Worm (Caenorhabditis elegans) whole organism, L4 larva: ENCODE measurements around the gene srt-6.

Experiments
- D1046.2 ChIP-seq: fragments of 200-800 bp; sonication (Bioruptor generic); IDR thresholded peaks from 2 replicates; pipeline ENCODE4 v1.3.6; 2022; ENCODE audit warnings: missing genetic modification characterization, missing compliant biosample characterization
- F37D6.2 ChIP-seq: sonication (generic microtip); optimal IDR thresholded peaks from 2 replicates; lab custom pipeline; 2016; ENCODE audit warnings: mild to moderate bottlenecking, missing genetic modification characterization, missing compliant biosample characterization
- T20F7.1 ChIP-seq: fragments of 200-800 bp; sonication (Bioruptor generic); optimal IDR thresholded peaks from 2 replicates; lab custom pipeline; 2018; ENCODE audit warnings: mild to moderate bottlenecking, missing genetic modification characterization, missing compliant biosample characterization
- Y48G9A.11 ChIP-seq: fragments of 200-800 bp; sonication (Bioruptor generic); IDR thresholded peaks from 2 replicates; pipeline ENCODE4 v1.3.6; 2022; ENCODE audit warnings: missing genetic modification reagents, missing genetic modification characterization, missing compliant biosample characterization
- ZK337.2 ChIP-seq: fragments of 200-800 bp; sonication (Bioruptor generic); IDR thresholded peaks from 2 replicates; pipeline ENCODE4 v1.3.6; 2022; ENCODE audit warnings: missing genetic modification reagents, missing genetic modification characterization, missing compliant biosample characterization
- ZK546.5 ChIP-seq, 2 experiments: sonication (generic microtip); optimal IDR thresholded peaks; 2 replicates each; lab custom pipeline; 2017; ENCODE audit warnings: missing biosample characterization in 2 of 2, missing genetic modification characterization in 2 of 2
- aha-1 ChIP-seq: fragments of 150-350 bp; peaks from one replicate; lab custom pipeline; 2014; ENCODE audit warnings: missing biosample characterization, missing genetic modification characterization
- aly-2 ChIP-seq: sonication (generic microtip); optimal IDR thresholded peaks from 2 replicates; lab custom pipeline; 2018; ENCODE audit warnings: missing biosample characterization, missing genetic modification characterization
- arid-1 ChIP-seq: fragments of 200-800 bp; sonication (Bioruptor generic); conservative IDR thresholded peaks from 2 replicates; pipeline ENCODE4 v1.3.6; 2022; ENCODE audit warnings: missing genetic modification reagents, missing genetic modification characterization, missing compliant biosample characterization
- attf-4 ChIP-seq: sonication (generic microtip); optimal IDR thresholded peaks from 3 replicates; lab custom pipeline; 2017; ENCODE audit warnings: missing biosample characterization, missing genetic modification characterization
- ceh-20 ChIP-seq: fragments of 200-800 bp; sonication (Bioruptor generic); IDR thresholded peaks from 2 replicates; pipeline ENCODE4 v1.3.6; 2022; ENCODE audit warnings: missing genetic modification reagents, missing genetic modification characterization, missing compliant biosample characterization
- ceh-28 ChIP-seq: fragments of 150-350 bp; optimal IDR thresholded peaks from 2 replicates; lab custom pipeline; 2014; ENCODE audit warnings: missing biosample characterization, missing genetic modification reagents, missing genetic modification characterization
- ceh-32 ChIP-seq: sonication (generic microtip); optimal IDR thresholded peaks from 2 replicates; lab custom pipeline; 2016; ENCODE audit warnings: mild to moderate bottlenecking, missing genetic modification characterization, missing compliant biosample characterization; ENCODE audit not compliant: poor library complexity
- ctbp-1 ChIP-seq: fragments of 200-800 bp; sonication (Bioruptor generic); IDR thresholded peaks from 2 replicates; pipeline ENCODE4 v1.3.6; 2022; ENCODE audit warnings: missing genetic modification reagents, missing genetic modification characterization, missing compliant biosample characterization
- daf-16 ChIP-seq, 3 experiments: sonication (generic microtip); optimal IDR thresholded peaks; 2 replicates each; lab custom pipeline; 2016 to 2017; ENCODE audit warnings: missing genetic modification characterization in 3 of 3, missing genetic modification reagents in 3 of 3, mild to moderate bottlenecking in 2 of 3, missing compliant biosample characterization in 2 of 3, missing biosample characterization in 1 of 3, moderate library complexity in 1 of 3
- dpl-1 ChIP-seq: fragments of 150-350 bp; optimal IDR thresholded peaks from 2 replicates; lab custom pipeline; 2014; ENCODE audit warnings: missing biosample characterization, missing genetic modification reagents, missing genetic modification characterization
- dve-1 ChIP-seq: sonication (generic microtip); optimal IDR thresholded peaks from 2 replicates; lab custom pipeline; 2017; ENCODE audit warnings: antibody characterized with exemption, mild to moderate bottlenecking, missing genetic modification characterization, missing compliant biosample characterization; ENCODE audit not compliant: insufficient read depth
- hif-1 ChIP-seq, 2 experiments: sonication (generic microtip); optimal IDR thresholded peaks; 2 replicates each; lab custom pipeline; 2016 to 2017; ENCODE audit warnings: missing compliant biosample characterization in 2 of 2, missing genetic modification characterization in 2 of 2, missing genetic modification reagents in 2 of 2, missing genotype in 2 of 2, mild to moderate bottlenecking in 1 of 2
- lim-7 ChIP-seq: fragments of 200-800 bp; sonication (Bioruptor generic); IDR thresholded peaks from 2 replicates; pipeline ENCODE4 v1.3.6; 2022; ENCODE audit warnings: missing genetic modification characterization, missing compliant biosample characterization
- lin-29 ChIP-seq: fragments of 200-800 bp; sonication (Bioruptor generic); IDR thresholded peaks from 2 replicates; pipeline ENCODE4 v1.3.6; 2022; ENCODE audit warnings: missing genetic modification reagents, missing genetic modification characterization, missing compliant biosample characterization
- lir-3 ChIP-seq: sonication (generic microtip); optimal IDR thresholded peaks from 2 replicates; lab custom pipeline; 2016; ENCODE audit warnings: mild to moderate bottlenecking, missing genetic modification characterization, missing compliant biosample characterization
- mes-2 ChIP-seq: sonication (generic microtip); optimal IDR thresholded peaks from 2 replicates; lab custom pipeline; 2016; ENCODE audit warnings: missing genotype, mild to moderate bottlenecking, missing genetic modification characterization, missing compliant biosample characterization; ENCODE audit not compliant: poor library complexity, severe bottlenecking
- mxl-3 ChIP-seq: fragments of 200-800 bp; sonication (Bioruptor generic); optimal IDR thresholded peaks from 2 replicates; lab custom pipeline; 2018; ENCODE audit warnings: mild to moderate bottlenecking, missing genetic modification characterization, missing compliant biosample characterization
- nhr-11 ChIP-seq: fragments of 150-350 bp; optimal IDR thresholded peaks from 2 replicates; lab custom pipeline; 2014; ENCODE audit warnings: missing biosample characterization, missing genetic modification characterization
- nhr-111 ChIP-seq: fragments of 200-800 bp; sonication (Bioruptor generic); optimal IDR thresholded peaks from 2 replicates; lab custom pipeline; 2018; ENCODE audit warnings: mild to moderate bottlenecking, missing genetic modification characterization, missing compliant biosample characterization
- nhr-41 ChIP-seq: fragments of 200-800 bp; sonication (Bioruptor generic); IDR thresholded peaks from 2 replicates; pipeline ENCODE4 v1.3.6; 2022; ENCODE audit warnings: missing genetic modification reagents, missing genetic modification characterization, missing compliant biosample characterization
- pha-4 ChIP-seq, 2 experiments: fragments of 150-350 bp in 1 of 2; fragments of 200-800 bp in 1 of 2; sonication (Bioruptor generic) in 1 of 2; IDR thresholded peaks in 1 of 2; optimal IDR thresholded peaks in 1 of 2; 2 replicates each; pipeline versions ENCODE4 v1.3.6 to Lab custom; 2014 to 2022; ENCODE audit warnings: missing genetic modification characterization in 2 of 2, missing genetic modification reagents in 2 of 2, missing biosample characterization in 1 of 2, missing compliant biosample characterization in 1 of 2
- skn-1 ChIP-seq: fragments of 150-350 bp; optimal IDR thresholded peaks from 2 replicates; lab custom pipeline; 2014; ENCODE audit warnings: missing biosample characterization, missing genetic modification characterization
- unc-130 ChIP-seq: sonication (generic microtip); optimal IDR thresholded peaks from 2 replicates; lab custom pipeline; 2016; ENCODE audit warnings: missing genetic modification reagents, missing genetic modification characterization, missing compliant biosample characterization
- unc-62 ChIP-seq, 3 experiments: fragments of 150-350 bp in 1 of 3; sonication (generic microtip); optimal IDR thresholded peaks in 2 of 3; peaks in 1 of 3; 1 replicate in 1 of 3; 2 replicates in 2 of 3; lab custom pipeline; 2014 to 2017; ENCODE audit warnings: missing biosample characterization in 3 of 3, missing genetic modification characterization in 3 of 3, missing genetic modification reagents in 3 of 3, missing genotype in 1 of 3

srt-6 gene

DNA sequence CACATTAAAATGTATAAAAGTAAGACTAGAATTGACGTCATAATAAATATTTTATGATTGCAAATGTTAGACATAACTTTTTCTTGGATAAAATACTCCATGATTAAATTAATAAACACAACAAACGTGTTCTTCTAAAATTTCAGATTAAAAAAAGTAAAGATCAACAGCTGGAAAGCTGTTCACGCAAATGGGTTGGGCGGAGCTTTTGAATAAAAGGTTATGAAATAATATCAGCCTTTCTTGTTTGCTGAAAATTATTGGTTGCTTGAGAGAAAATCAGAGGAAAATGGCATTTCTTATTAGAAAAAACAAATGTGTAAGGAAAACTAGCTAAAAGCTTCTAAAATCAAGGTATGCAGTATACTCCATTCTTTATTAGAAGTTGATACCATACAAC, 20.9 kb downstream of the srt-6 start, which contains the start of gene C02H6.3:
Gene C02H6.3 (minus strand): TSS at position 101 of the 400 bp plus-strand sequence.
- TF ChIP-seq ctbp-1 (GFP tag; lab: Robert Waterston, UW): no peak
- no peak for TF ChIP-seq mxl-3 (GFP tag; lab: Kevin White, UChicago)
- TF ChIP-seq ceh-20 (GFP tag; lab: Robert Waterston, UW): no peak
- no peak for TF ChIP-seq unc-130 (GFP tag; lab: Kevin White, UChicago)
- TF ChIP-seq attf-4 (tag; lab: Kevin White, UChicago): no peak
- no peak for TF ChIP-seq nhr-41 (GFP tag; lab: Robert Waterston, UW)

DNA sequence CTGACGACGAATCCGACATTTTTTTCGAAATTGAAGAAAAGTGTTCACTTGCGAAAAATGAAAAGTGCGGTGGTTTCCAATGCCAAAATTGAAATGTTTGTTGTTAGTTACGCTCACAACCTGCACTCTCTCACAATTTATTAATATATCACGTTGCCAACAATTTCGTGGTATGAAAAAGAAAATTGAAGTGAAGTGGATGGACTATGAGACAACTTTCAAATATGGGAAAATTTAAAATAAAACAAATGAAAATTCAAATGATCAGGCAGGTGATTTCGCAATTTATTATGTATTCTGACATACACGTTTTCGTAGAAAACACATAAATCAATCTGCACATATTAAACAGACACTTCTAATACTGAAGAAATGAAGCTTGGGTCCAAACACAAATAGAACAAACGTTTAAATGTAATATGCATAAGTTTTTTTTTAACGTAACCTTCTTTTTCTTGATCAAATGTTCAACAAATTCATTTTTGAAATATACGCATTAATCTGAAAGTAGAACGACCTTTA, 22.5 kb downstream of the srt-6 start, which contains the start of gene srp-6:
Gene srp-6 (minus strand): TSS at position 51 of the 522 bp plus-strand sequence.
- no peak for TF ChIP-seq arid-1
- TF ChIP-seq dpl-1: no peak
- TF ChIP-seq mxl-3 (GFP tag; lab: Kevin White, UChicago): no peak
- no peak for TF ChIP-seq D1046.2 (GFP tag; lab: Robert Waterston, UW)
- no peak for TF ChIP-seq ceh-28 (tag; lab: Kevin White, UChicago)
- peak in 1 of 2 experiments; percentile 66 for TF ChIP-seq unc-62 (GFP tag; optimal IDR thresholded peaks at IDR 0.05 in 1 of 2; lab: Kevin White, UChicago)
- no peak for TF ChIP-seq unc-62 (tag; optimal IDR thresholded peaks at IDR 0.05; lab: Kevin White, UChicago)
- TF ChIP-seq hif-1 (tag; optimal IDR thresholded peaks at IDR 0.05; lab: Kevin White, UChicago): no peak
- TF ChIP-seq mes-2 (tag; lab: Kevin White, UChicago): no peak
- peak; percentile 10 for TF ChIP-seq dve-1 (tag; lab: Kevin White, UChicago)
- TF ChIP-seq F37D6.2 (tag; lab: Kevin White, UChicago): no peak
- TF ChIP-seq ceh-32 (tag; lab: Kevin White, UChicago): no peak
- TF ChIP-seq lir-3 (tag; lab: Kevin White, UChicago): no peak
- TF ChIP-seq nhr-11 (tag; lab: Kevin White, UChicago): peak; percentile 9

DNA sequence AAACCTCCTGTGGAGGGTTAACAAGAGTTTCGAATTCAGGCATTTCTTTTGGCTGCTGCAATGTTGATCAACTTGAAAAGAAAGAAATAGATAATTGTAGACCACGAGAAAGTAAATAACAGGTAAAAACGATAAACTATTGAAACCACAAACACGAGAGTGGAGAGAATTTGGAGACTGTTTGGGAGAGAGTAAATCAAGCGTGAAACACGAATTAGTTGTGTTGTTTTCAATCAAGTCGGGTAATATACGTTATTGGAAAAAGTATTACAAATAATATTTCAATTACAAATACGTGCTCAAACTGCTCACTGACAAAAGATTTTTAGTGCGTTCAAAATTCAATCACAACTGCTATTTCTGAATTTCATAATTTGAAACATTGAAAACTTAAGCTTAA, 27.6 kb downstream of the srt-6 start, which contains the start of gene C03G6.17:
Gene C03G6.17 (minus strand): TSS at position 101 of the 400 bp plus-strand sequence.
- TF ChIP-seq skn-1 (tag; lab: Kevin White, UChicago) (no peak), daf-16 (GFP tag; optimal IDR thresholded peaks at IDR 0.05; lab: Kevin White, UChicago) (no peak), daf-16 (tag; optimal IDR thresholded peaks at IDR 0.05; lab: Kevin White, UChicago) (no peak), nhr-111 (GFP tag; lab: Kevin White, UChicago) (no peak), lim-7 (GFP tag; lab: Robert Waterston, UW) (no peak), aha-1 (peak; percentile 22), T20F7.1 (no peak), Y48G9A.11 (no peak)

DNA sequence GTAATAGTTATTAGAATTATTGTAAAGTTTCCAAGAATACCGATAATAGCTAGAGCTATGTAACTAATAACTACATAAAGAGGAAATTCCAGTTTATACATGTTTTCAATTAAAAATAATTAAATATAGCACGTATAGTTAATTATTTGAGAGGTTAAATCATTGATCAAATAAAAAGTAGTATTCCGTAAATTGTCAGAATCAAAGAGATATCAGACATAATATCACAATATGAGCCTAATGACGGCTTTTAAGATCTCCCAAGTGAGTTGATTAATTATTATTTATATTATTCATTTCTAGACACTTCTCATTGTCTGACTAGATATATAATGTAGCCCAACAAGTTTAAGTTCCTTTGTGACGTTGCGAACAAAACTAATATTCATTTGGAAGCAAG, 29.2 kb downstream of the srt-6 start, which contains the start of gene srsx-24:
Gene srsx-24 (minus strand): TSS at position 101 of the 400 bp plus-strand sequence.
- TF ChIP-seq ZK546.5 (tag; optimal IDR thresholded peaks at IDR 0.05; lab: Kevin White, UChicago) (no peak), ZK337.2 (GFP tag; lab: Robert Waterston, UW) (no peak), ceh-28 (tag; lab: Kevin White, UChicago) (no peak), hif-1 (tag; optimal IDR thresholded peaks at IDR 0.05; lab: Kevin White, UChicago) (no peak)

DNA sequence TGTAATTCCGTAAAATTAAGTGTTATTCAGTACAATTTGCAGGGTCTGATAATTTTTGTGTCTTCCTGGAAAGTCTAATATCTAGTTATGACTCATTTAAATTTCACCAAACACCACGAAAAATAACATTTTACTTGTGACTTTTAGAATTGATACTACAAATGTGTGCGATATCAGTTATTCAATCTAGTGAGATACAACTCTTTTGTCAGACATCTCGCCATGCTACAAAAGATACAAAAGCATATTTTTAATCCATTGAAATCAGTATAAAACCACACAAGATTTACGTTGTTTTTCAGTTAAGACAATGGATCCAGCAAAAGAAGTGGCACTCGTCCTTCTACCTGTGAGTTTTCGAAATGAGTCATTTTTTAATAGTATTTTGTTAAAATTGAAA, 34.5 kb downstream of the srt-6 start, which contains the start of gene srx-56:
Gene srx-56 (plus strand): TSS at position 301 of the 400 bp plus-strand sequence.
- TF ChIP-seq F37D6.2 (tag; lab: Kevin White, UChicago): no peak
- no peak for TF ChIP-seq lin-29
- TF ChIP-seq pha-4 (GFP tag; IDR thresholded peaks at IDR 0.05; lab: Robert Waterston, UW): no peak
- TF ChIP-seq pha-4 (tag; optimal IDR thresholded peaks at IDR 0.05; lab: Kevin White, UChicago): no peak
- peak in 1 of 2 experiments; percentile 20 for TF ChIP-seq unc-62 (GFP tag; optimal IDR thresholded peaks at IDR 0.05 in 1 of 2; lab: Kevin White, UChicago)
- TF ChIP-seq unc-62 (tag; optimal IDR thresholded peaks at IDR 0.05; lab: Kevin White, UChicago): no peak
- TF ChIP-seq aly-2 (tag; lab: Kevin White, UChicago): no peak
